Fruit fly (Drosophila melanogaster) whole organism, embryonic: ENCODE results near the gene CG42299.

Experiments
- Atf3 ChIP-seq: fragments of 200-800 bp; sonication (Bioruptor generic); optimal IDR thresholded peaks from 3 replicates; lab custom pipeline; 2016; ENCODE audit warnings: missing biosample characterization, missing genetic modification characterization
- B-H2 ChIP-seq: fragments of 200-800 bp; sonication (Bioruptor generic); optimal IDR thresholded peaks from 2 replicates; lab custom pipeline; 2018; ENCODE audit warnings: missing biosample characterization, mild to moderate bottlenecking, missing genetic modification characterization
- BEAF-32 ChIP-seq: fragments of 200-800 bp; sonication (Bioruptor generic); optimal IDR thresholded peaks from 3 replicates; lab custom pipeline; 2017; ENCODE audit warnings: missing biosample characterization, missing genetic modification characterization, mild to moderate bottlenecking, moderate library complexity, missing genetic modification reagents
- CG12299 ChIP-seq: fragments of 200-800 bp; sonication (Bioruptor generic); optimal IDR thresholded peaks from 2 replicates; lab custom pipeline; 2018; ENCODE audit warnings: missing biosample characterization, mild to moderate bottlenecking, missing genetic modification characterization
- CG13287 ChIP-seq: fragments of 200-800 bp; sonication (Bioruptor generic); IDR thresholded peaks from 2 replicates; pipeline ENCODE4 v1.3.6; 2022; ENCODE audit warnings: missing biosample characterization, missing genetic modification characterization; ENCODE audit not compliant: partially characterized antibody
- CG15514 ChIP-seq: fragments of 200-800 bp; sonication (Bioruptor generic); optimal IDR thresholded peaks from 3 replicates; lab custom pipeline; 2017; ENCODE audit warnings: missing biosample characterization, missing genetic modification characterization, mild to moderate bottlenecking, moderate library complexity, missing genetic modification reagents
- CG2129 ChIP-seq: fragments of 200-800 bp; sonication (Bioruptor generic); IDR thresholded peaks from 2 replicates; pipeline ENCODE4 v1.3.6; 2022; ENCODE audit warnings: missing biosample characterization, missing genetic modification characterization; ENCODE audit not compliant: partially characterized antibody
- CG2889 ChIP-seq: fragments of 200-800 bp; sonication (Bioruptor generic); IDR thresholded peaks from 3 replicates; pipeline ENCODE4 v1.3.6; 2022; ENCODE audit warnings: missing biosample characterization, missing genetic modification characterization
- CG31441 ChIP-seq: fragments of 200-800 bp; sonication (Bioruptor generic); IDR thresholded peaks from 2 replicates; pipeline ENCODE4 v1.3.6; 2022; ENCODE audit warnings: missing biosample characterization, missing genetic modification characterization
- CG32532 ChIP-seq: fragments of 200-800 bp; sonication (Bioruptor generic); IDR thresholded peaks from 2 replicates; pipeline ENCODE4 v1.3.6; 2022; ENCODE audit warnings: missing biosample characterization, missing genetic modification characterization
- CG34224 ChIP-seq: fragments of 200-800 bp; sonication (Bioruptor generic); IDR thresholded peaks from 3 replicates; pipeline ENCODE4 v1.3.6; 2022; ENCODE audit warnings: missing biosample characterization, missing genetic modification characterization; ENCODE audit not compliant: partially characterized antibody
- CG3995 ChIP-seq: fragments of 200-800 bp; sonication (Bioruptor generic); optimal IDR thresholded peaks from 3 replicates; lab custom pipeline; 2016; ENCODE audit warnings: missing biosample characterization, missing genetic modification characterization
- CG4424 ChIP-seq: fragments of 200-800 bp; sonication (Bioruptor generic); optimal IDR thresholded peaks from 3 replicates; lab custom pipeline; 2016; ENCODE audit warnings: missing biosample characterization, missing genetic modification characterization
- CG5180 ChIP-seq: fragments of 200-800 bp; sonication (Bioruptor generic); optimal IDR thresholded peaks from 3 replicates; lab custom pipeline; 2017; ENCODE audit warnings: missing biosample characterization, missing genetic modification characterization, mild to moderate bottlenecking, moderate library complexity, missing genetic modification reagents
- CG6765 ChIP-seq: fragments of 200-800 bp; sonication (Bioruptor generic); optimal IDR thresholded peaks from 3 replicates; lab custom pipeline; 2017; ENCODE audit warnings: missing biosample characterization, mild to moderate bottlenecking, missing genetic modification characterization
- CG6791 ChIP-seq: fragments of 200-800 bp; sonication (Bioruptor generic); IDR thresholded peaks from 3 replicates; pipeline ENCODE4 v1.3.6; 2022; ENCODE audit warnings: missing biosample characterization, missing genetic modification characterization; ENCODE audit not compliant: partially characterized antibody
- CG9876 ChIP-seq: fragments of 200-800 bp; sonication (Bioruptor generic); optimal IDR thresholded peaks from 2 replicates; lab custom pipeline; 2016; ENCODE audit warnings: missing biosample characterization, missing genetic modification characterization
- Dfd ChIP-seq, 2 experiments: fragments of >200 bp; optimal IDR thresholded peaks; 2 replicates each; lab custom pipeline; 2017; ENCODE audit warnings: missing biosample characterization in 2 of 2, missing genetic modification characterization in 2 of 2
- Dip2 ChIP-seq: fragments of 200-800 bp; sonication (Bioruptor generic); IDR thresholded peaks from 2 replicates; pipeline ENCODE4 v1.3.6; 2022; ENCODE audit warnings: missing biosample characterization, missing genetic modification characterization
- Doc3 ChIP-seq: fragments of 200-800 bp; sonication (Bioruptor generic); IDR thresholded peaks from 3 replicates; pipeline ENCODE4 v1.3.6; 2022; ENCODE audit warnings: missing biosample characterization, missing genetic modification characterization; ENCODE audit not compliant: partially characterized antibody
- Dref ChIP-seq: fragments of 200-800 bp; sonication (Bioruptor generic); IDR thresholded peaks from 2 replicates; pipeline ENCODE4 v1.3.6; 2022; ENCODE audit warnings: missing biosample characterization, missing genetic modification characterization
- E2f2 ChIP-seq: fragments of 200-800 bp; sonication (Bioruptor generic); IDR thresholded peaks from 2 replicates; pipeline ENCODE4 v1.3.6; 2022; ENCODE audit warnings: missing biosample characterization, missing genetic modification characterization
- HHEX ChIP-seq: fragments of 200-800 bp; sonication (Bioruptor generic); optimal IDR thresholded peaks from 3 replicates; lab custom pipeline; 2017; ENCODE audit warnings: missing biosample characterization, mild to moderate bottlenecking, missing genetic modification characterization, missing genetic modification reagents
- HmgD ChIP-seq: fragments of 200-800 bp; sonication (Bioruptor generic); optimal IDR thresholded peaks from 3 replicates; lab custom pipeline; 2016; ENCODE audit warnings: missing biosample characterization, missing genetic modification characterization
- Myb ChIP-seq: fragments of 200-800 bp; sonication (Bioruptor generic); optimal IDR thresholded peaks from 2 replicates; lab custom pipeline; 2016; ENCODE audit warnings: missing biosample characterization, missing genetic modification characterization
- Rfx ChIP-seq: fragments of 200-800 bp; sonication (Bioruptor generic); IDR thresholded peaks from 2 replicates; pipeline ENCODE4 v1.3.6; 2022; ENCODE audit warnings: missing biosample characterization, missing genetic modification characterization
- Scr ChIP-seq: fragments of 200-800 bp; sonication (Bioruptor generic); IDR thresholded peaks from 2 replicates; pipeline ENCODE4 v1.3.6; 2022; ENCODE audit warnings: missing biosample characterization, missing genetic modification characterization; ENCODE audit not compliant: partially characterized antibody
- Sry-δ ChIP-seq: fragments of 200-800 bp; sonication (Bioruptor generic); optimal IDR thresholded peaks from 2 replicates; lab custom pipeline; 2016; ENCODE audit warnings: missing biosample characterization, missing genetic modification characterization
- Stat92E ChIP-seq, 3 experiments: fragments of >200 bp in 2 of 3; fragments of 200-800 bp in 1 of 3; sonication (Bioruptor generic) in 1 of 3; optimal IDR thresholded peaks; 2 replicates each; lab custom pipeline; 2017 to 2019; ENCODE audit warnings: missing biosample characterization in 3 of 3, missing genetic modification characterization in 3 of 3, mild to moderate bottlenecking in 1 of 3, moderate library complexity in 1 of 3
- Xbp1 ChIP-seq: fragments of 200-800 bp; sonication (Bioruptor generic); optimal IDR thresholded peaks from 3 replicates; lab custom pipeline; 2016; ENCODE audit warnings: missing biosample characterization, mild to moderate bottlenecking, missing genetic modification characterization
- Xrp1 ChIP-seq: fragments of 200-800 bp; sonication (Bioruptor generic); IDR thresholded peaks from 2 replicates; pipeline ENCODE4 v1.3.6; 2022; ENCODE audit warnings: missing biosample characterization, missing genetic modification characterization
- ato ChIP-seq: fragments of 200-800 bp; sonication (Bioruptor generic); IDR thresholded peaks from 2 replicates; pipeline ENCODE4 v1.3.6; 2022; ENCODE audit warnings: missing biosample characterization, missing genetic modification characterization; ENCODE audit not compliant: partially characterized antibody
- bbx ChIP-seq: fragments of 200-800 bp; sonication (Bioruptor generic); IDR thresholded peaks from 2 replicates; pipeline ENCODE4 v1.3.6; 2022; ENCODE audit warnings: missing biosample characterization, missing genetic modification characterization; ENCODE audit not compliant: partially characterized antibody
- bigmax ChIP-seq: fragments of 200-800 bp; sonication (Bioruptor generic); optimal IDR thresholded peaks from 2 replicates; lab custom pipeline; 2018; ENCODE audit warnings: missing biosample characterization, mild to moderate bottlenecking, missing genetic modification characterization
- bsh ChIP-seq, 2 experiments: fragments of 200-800 bp; sonication (Bioruptor generic); optimal IDR thresholded peaks; 2 replicates each; lab custom pipeline; 2017 to 2018; ENCODE audit warnings: mild to moderate bottlenecking in 2 of 2, missing biosample characterization in 2 of 2, missing genetic modification characterization in 2 of 2, moderate library complexity in 1 of 2
- dati ChIP-seq: fragments of 200-800 bp; sonication (Bioruptor generic); IDR thresholded peaks from 2 replicates; pipeline ENCODE4 v1.3.6; 2022; ENCODE audit warnings: missing biosample characterization, missing genetic modification characterization
- disco-r ChIP-seq: fragments of 200-800 bp; sonication (Bioruptor generic); optimal IDR thresholded peaks from 2 replicates; lab custom pipeline; 2016; ENCODE audit warnings: missing biosample characterization, missing genetic modification characterization
- dysf ChIP-seq: fragments of 200-800 bp; sonication (Bioruptor generic); IDR thresholded peaks from 3 replicates; pipeline ENCODE4 v1.3.6; 2022; ENCODE audit warnings: missing biosample characterization, missing genetic modification characterization
- ewg ChIP-seq: fragments of 200-800 bp; sonication (Bioruptor generic); optimal IDR thresholded peaks from 3 replicates; lab custom pipeline; 2017; ENCODE audit warnings: mild to moderate bottlenecking, missing biosample characterization, missing genetic modification reagents, missing genetic modification characterization
- inv ChIP-seq: fragments of 200-800 bp; sonication (Bioruptor generic); IDR thresholded peaks from 2 replicates; pipeline ENCODE4 v1.3.6; 2022; ENCODE audit warnings: missing biosample characterization, missing genetic modification characterization; ENCODE audit not compliant: partially characterized antibody
- lilli ChIP-seq: fragments of 200-800 bp; sonication (Bioruptor generic); optimal IDR thresholded peaks from 3 replicates; lab custom pipeline; 2016; ENCODE audit warnings: missing biosample characterization, missing genetic modification characterization
- maf-S ChIP-seq: fragments of 200-800 bp; sonication (Bioruptor generic); optimal IDR thresholded peaks from 2 replicates; lab custom pipeline; 2016; ENCODE audit warnings: missing biosample characterization, missing genetic modification characterization
- mam ChIP-seq: fragments of 200-800 bp; sonication (Bioruptor generic); optimal IDR thresholded peaks from 3 replicates; lab custom pipeline; 2016; ENCODE audit warnings: missing biosample characterization, missing genetic modification characterization
- mld ChIP-seq: fragments of 200-800 bp; sonication (Bioruptor generic); IDR thresholded peaks from 3 replicates; pipeline ENCODE4 v1.3.6; 2022; ENCODE audit warnings: missing biosample characterization, missing genetic modification characterization; ENCODE audit not compliant: partially characterized antibody
- nom ChIP-seq: fragments of 200-800 bp; sonication (Bioruptor generic); optimal IDR thresholded peaks from 2 replicates; lab custom pipeline; 2017; ENCODE audit warnings: missing biosample characterization, missing genetic modification characterization, mild to moderate bottlenecking, moderate library complexity, missing genetic modification reagents
- oc ChIP-seq: fragments of 200-800 bp; sonication (Bioruptor generic); optimal IDR thresholded peaks from 2 replicates; lab custom pipeline; 2018; ENCODE audit warnings: missing biosample characterization, mild to moderate bottlenecking, missing genetic modification characterization, moderate library complexity
- sens ChIP-seq: fragments of 200-800 bp; sonication (Bioruptor generic); peaks from one replicate; lab custom pipeline; 2016; ENCODE audit warnings: missing biosample characterization, missing genetic modification characterization
- trh ChIP-seq: fragments of 200-800 bp; sonication (Bioruptor generic); optimal IDR thresholded peaks from 2 replicates; lab custom pipeline; 2016; ENCODE audit warnings: missing biosample characterization, missing genetic modification characterization
- ttk ChIP-seq: fragments of 200-800 bp; sonication (Bioruptor generic); IDR thresholded peaks from 2 replicates; pipeline ENCODE4 v2.1.2; 2022; ENCODE audit warnings: missing biosample characterization, missing genetic modification characterization
- zen ChIP-seq: fragments of 200-800 bp; sonication (Bioruptor generic); optimal IDR thresholded peaks from 3 replicates; lab custom pipeline; 2018; ENCODE audit warnings: missing biosample characterization, mild to moderate bottlenecking, missing genetic modification characterization, moderate library complexity

Gene CG42299

DNA sequence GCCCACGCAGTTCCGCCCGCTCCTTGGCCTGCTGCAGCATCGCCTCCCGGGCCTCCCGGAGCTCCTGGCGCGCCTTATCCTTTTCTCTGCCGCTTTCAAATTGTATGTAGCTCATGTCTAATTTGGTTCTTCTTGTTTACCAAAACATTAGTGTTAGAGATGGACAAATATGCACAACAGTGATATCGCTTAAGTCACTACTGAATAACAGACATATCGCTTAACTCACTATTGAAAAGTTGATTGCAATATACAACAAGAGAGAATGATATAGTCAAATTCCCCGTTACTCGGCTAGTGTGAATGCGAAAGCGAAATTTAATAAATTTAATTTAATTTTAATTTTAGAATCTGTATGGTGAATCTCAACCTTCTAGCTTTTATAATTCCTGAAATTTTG lies 1.1 kb downstream of the CG42299 start, which contains the start of gene CG9213 (continued):
- 0 out of 2 replicates have a peak, but pooled peaks have one; percentile 35 for TF ChIP-seq E2f2 (GFP tag; lab: Robert Waterston, UW)
- peak; percentile 17 for TF ChIP-seq mam (GFP tag; lab: Kevin White, UChicago)
- TF ChIP-seq CG6791 (GFP tag; lab: Robert Waterston, UW): peak; percentile 84
- TF ChIP-seq Atf3 (GFP tag; lab: Kevin White, UChicago): no peak
- no peak for TF ChIP-seq maf-S (GFP tag; lab: Kevin White, UChicago)
- TF ChIP-seq oc (tag; lab: Kevin White, UChicago): no peak
- TF ChIP-seq CG31441 (GFP tag; lab: Robert Waterston, UW): peak; percentile 58; the same call in 1 of the 2 replicates
- no peak for TF ChIP-seq Stat92E (GFP tag; optimal IDR thresholded peaks at IDR 0.05; lab: Kevin White, UChicago)
- TF ChIP-seq HmgD (GFP tag; lab: Kevin White, UChicago): no peak
- no peak for TF ChIP-seq CG12299 (tag; lab: Kevin White, UChicago)
- TF ChIP-seq dysf (GFP tag; lab: Robert Waterston, UW): no peak
- peak; percentile 18 for TF ChIP-seq zen
- TF ChIP-seq lilli: peak; percentile 24
- TF ChIP-seq Myb (GFP tag; lab: Kevin White, UChicago): peak; percentile 35
- TF ChIP-seq CG6765 (GFP tag; lab: Kevin White, UChicago): no peak
- TF ChIP-seq CG32532 (GFP tag; lab: Robert Waterston, UW): peak; percentile 48; the same call in 1 of the 2 replicates
- TF ChIP-seq inv: peak; percentile 70
- no peak for TF ChIP-seq nom
- TF ChIP-seq Sry-δ (GFP tag; lab: Kevin White, UChicago): peak; percentile 84
- peak; percentile 39 for TF ChIP-seq Rfx (GFP tag; lab: Robert Waterston, UW)
- peak; percentile 56 for TF ChIP-seq Dref (GFP tag; lab: Robert Waterston, UW)
- peak; percentile 57; the same call in 1 of the 2 replicates for TF ChIP-seq CG2129 (GFP tag; lab: Robert Waterston, UW)
- TF ChIP-seq trh (GFP tag; lab: Kevin White, UChicago): no peak
- peak; percentile 21 for TF ChIP-seq B-H2 (GFP tag; lab: Kevin White, UChicago)
- TF ChIP-seq CG34224 (GFP tag; lab: Robert Waterston, UW): peak; percentile 86
- peak; percentile 19 for TF ChIP-seq CG15514
- no peak for TF ChIP-seq CG5180
- peak; percentile 83; the same call in 2 of the 3 replicates for TF ChIP-seq mld
- no peak for TF ChIP-seq CG4424
- TF ChIP-seq ewg: no peak
- TF ChIP-seq bigmax (GFP tag; lab: Kevin White, UChicago): no peak
- TF ChIP-seq bsh (GFP tag; optimal IDR thresholded peaks at IDR 0.05; lab: Kevin White, UChicago): no peak
- no peak for TF ChIP-seq ttk (GFP tag; lab: Robert Waterston, UW)
- peak; percentile 23 for TF ChIP-seq Xbp1 (GFP tag; lab: Kevin White, UChicago)
- TF ChIP-seq CG13287 (GFP tag; lab: Robert Waterston, UW): peak; percentile 87
- peak; percentile 63 for TF ChIP-seq ato (GFP tag; lab: Robert Waterston, UW)
- peak; percentile 7 for TF ChIP-seq sens (GFP tag; lab: Kevin White, UChicago)
- peak; percentile 87 for TF ChIP-seq Scr (GFP tag; lab: Robert Waterston, UW)
- TF ChIP-seq BEAF-32 (GFP tag; lab: Kevin White, UChicago): peak; percentile 78
- peak; percentile 86 for TF ChIP-seq Doc3 (GFP tag; lab: Robert Waterston, UW)
- TF ChIP-seq dati: no peak
- no peak for TF ChIP-seq disco-r (GFP tag; lab: Kevin White, UChicago)
- TF ChIP-seq Dip2 (GFP tag; lab: Robert Waterston, UW): no peak
- TF ChIP-seq bbx (GFP tag; lab: Robert Waterston, UW): peak; percentile 72
- TF ChIP-seq CG3995 (GFP tag; lab: Kevin White, UChicago): peak; percentile 98
- TF ChIP-seq CG9876 (GFP tag; lab: Kevin White, UChicago): peak; percentile 12
- TF ChIP-seq CG2889: no peak
- no peak for TF ChIP-seq Xrp1 (GFP tag; lab: Robert Waterston, UW)
- TF ChIP-seq HHEX (GFP tag; lab: Kevin White, UChicago): no peak
- no peak for TF ChIP-seq Dfd (GFP tag; optimal IDR thresholded peaks at IDR 0.05; lab: Kevin White, UChicago)
